Fruit fly (Drosophila melanogaster) whole organism, prepupa: ENCODE data around the gene timeout.

Source experiments
- CG16779 ChIP-seq: fragments of 200-800 bp; sonication (Bioruptor generic); optimal IDR thresholded peaks from 3 replicates; lab custom pipeline; 2017; ENCODE audit warnings: missing biosample characterization, mild to moderate bottlenecking, missing genetic modification characterization
- CG3919 ChIP-seq: fragments of 200-800 bp; sonication (Bioruptor generic); optimal IDR thresholded peaks from 3 replicates; lab custom pipeline; 2016; ENCODE audit warnings: missing biosample characterization, missing genetic modification characterization
- CG8632 ChIP-seq: fragments of 200-800 bp; sonication (Bioruptor generic); optimal IDR thresholded peaks from 3 replicates; lab custom pipeline; 2016; ENCODE audit warnings: missing biosample characterization, missing genetic modification characterization
- CG9139 ChIP-seq: fragments of 200-800 bp; sonication (Bioruptor generic); optimal IDR thresholded peaks from 3 replicates; lab custom pipeline; 2017; ENCODE audit warnings: missing biosample characterization, mild to moderate bottlenecking, missing genetic modification characterization
- Eip75B ChIP-seq: fragments of 200-800 bp; sonication (Bioruptor generic); optimal IDR thresholded peaks from 3 replicates; lab custom pipeline; 2016; ENCODE audit warnings: missing biosample characterization, missing genetic modification characterization
- Ets21C ChIP-seq: fragments of 200-800 bp; sonication (Bioruptor generic); optimal IDR thresholded peaks from 3 replicates; lab custom pipeline; 2016; ENCODE audit warnings: missing biosample characterization, missing genetic modification characterization
- OdsH ChIP-seq: fragments of 200-800 bp; sonication (Bioruptor generic); optimal IDR thresholded peaks from 3 replicates; lab custom pipeline; 2016; ENCODE audit warnings: missing biosample characterization, missing genetic modification characterization
- Sox14 ChIP-seq: fragments of 200-800 bp; sonication (Bioruptor generic); optimal IDR thresholded peaks from 3 replicates; lab custom pipeline; 2016; ENCODE audit warnings: missing biosample characterization, missing genetic modification characterization
- net ChIP-seq: fragments of 200-800 bp; sonication (Bioruptor generic); optimal IDR thresholded peaks from 3 replicates; lab custom pipeline; 2016; ENCODE audit warnings: missing biosample characterization, missing genetic modification characterization

DNA sequence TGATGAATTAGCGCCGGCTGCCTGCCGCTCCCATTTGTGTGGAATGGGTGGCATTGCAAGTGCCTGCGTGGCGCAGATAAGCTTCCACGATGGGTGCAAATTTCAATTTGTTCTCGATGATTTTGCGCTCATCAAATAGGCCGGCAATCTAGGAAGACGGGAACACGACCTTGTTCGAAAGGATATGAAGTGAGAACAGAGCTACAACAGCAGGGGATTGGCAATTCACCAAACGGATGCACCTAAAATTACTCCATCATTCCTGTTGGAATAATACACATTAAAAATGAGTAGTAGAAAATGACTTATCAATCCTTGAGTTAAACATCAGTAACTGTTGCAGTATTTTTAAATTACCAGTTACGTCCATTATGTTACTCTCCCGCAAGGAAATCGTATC lies 99.8 kb downstream of the timeout start, which contains the start of gene CG14380:
- TF ChIP-seq Ets21C (GFP tag; lab: Kevin White, UChicago) (no peak), Sox14 (GFP tag; lab: Kevin White, UChicago) (no peak), CG16779 (tag; lab: Kevin White, UChicago) (no peak), OdsH (GFP tag; lab: Kevin White, UChicago) (no peak), Eip75B (GFP tag; lab: Kevin White, UChicago) (no peak), CG3919 (GFP tag; lab: Kevin White, UChicago) (no peak), CG9139 (GFP tag; lab: Kevin White, UChicago) (no peak), CG8632 (no peak), net (GFP tag; lab: Kevin White, UChicago) (no peak)
